Worm (Caenorhabditis elegans) whole organism, L3 larva: ENCODE measurements around the gene C28C12.11.

ENCODE experiments used
- ama-1 ChIP-seq: fragments of 150-350 bp; optimal IDR thresholded peaks from 2 replicates; lab custom pipeline; 2018
- daf-12 ChIP-seq: fragments of 150-350 bp; optimal IDR thresholded peaks from 2 replicates; lab custom pipeline; 2014; ENCODE audit warnings: missing biosample characterization, missing genetic modification reagents, missing genetic modification characterization
- elt-1 ChIP-seq: fragments of 150-350 bp; optimal IDR thresholded peaks from 2 replicates; lab custom pipeline; 2014; ENCODE audit warnings: missing biosample characterization, missing genetic modification characterization

DNA sequence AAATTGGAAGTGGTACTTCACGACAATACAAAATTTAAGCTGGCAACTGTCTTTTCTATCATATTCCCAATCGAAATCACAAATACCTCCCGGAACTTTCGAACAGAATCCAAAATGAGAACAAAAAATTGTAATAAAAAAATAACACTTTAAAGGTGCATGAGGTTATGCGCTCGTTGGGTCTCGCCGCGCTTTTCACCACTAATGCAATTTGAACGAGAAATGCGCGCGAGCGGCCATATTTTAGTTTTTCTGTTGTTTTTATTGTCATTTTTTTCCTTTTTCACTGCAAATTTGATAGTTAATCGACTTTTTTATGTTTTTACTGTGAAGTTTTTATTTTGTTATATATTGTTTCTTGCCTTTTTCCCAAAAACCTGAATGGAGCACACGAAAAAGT lies 37.2 kb downstream of the C28C12.11 start, which contains the start of gene mes-6:
- TF ChIP-seq ama-1 (no peak), elt-1 (tag; lab: Kevin White, UChicago) (no peak), daf-12 (tag; lab: Kevin White, UChicago) (no peak)
